Worm (Caenorhabditis elegans) whole organism, L4/young adult: ENCODE results near the gene T11G6.5.

Experiments used
- W03F9.2 ChIP-seq: fragments of 150-350 bp; optimal IDR thresholded peaks from 2 replicates; lab custom pipeline; 2014; ENCODE audit warnings: missing biosample characterization, missing genetic modification characterization
- dao-5 ChIP-seq: sonication (generic microtip); optimal IDR thresholded peaks from 2 replicates; lab custom pipeline; 2016; ENCODE audit warnings: missing genotype, missing genetic modification characterization, moderate library complexity, missing compliant biosample characterization

- TF ChIP-seq dao-5 = no peak
- TF ChIP-seq W03F9.2 (tag; lab: Kevin White, UChicago) = no peak
Measured at ce11 chrIV:10855946-10856345, 13.4 kb upstream of the T11G6.5 start.
